Fruit fly (Drosophila melanogaster) whole organism, embryonic: ENCODE results near the gene fd96Cb.

Experiments used
- Antp ChIP-seq: fragments of 200-800 bp; sonication (Bioruptor generic); optimal IDR thresholded peaks from 3 replicates; lab custom pipeline; 2016; ENCODE audit warnings: missing biosample characterization, missing genetic modification characterization
- Blimp-1 ChIP-seq: fragments of 200-800 bp; sonication (Bioruptor generic); optimal IDR thresholded peaks from 3 replicates; lab custom pipeline; 2018; ENCODE audit warnings: missing biosample characterization, missing genetic modification characterization, mild to moderate bottlenecking, moderate library complexity, missing genetic modification reagents
- CG10147 ChIP-seq: fragments of 200-800 bp; sonication (Bioruptor generic); optimal IDR thresholded peaks from 2 replicates; lab custom pipeline; 2019; ENCODE audit warnings: missing biosample characterization, mild to moderate bottlenecking, missing genetic modification characterization, moderate library complexity
- CG11247 ChIP-seq: fragments of 200-800 bp; sonication (Bioruptor generic); IDR thresholded peaks from 2 replicates; pipeline ENCODE4 v1.3.6; 2022; ENCODE audit warnings: missing biosample characterization, missing genetic modification characterization
- CG12942 ChIP-seq: fragments of 200-800 bp; sonication (Bioruptor generic); optimal IDR thresholded peaks from 3 replicates; lab custom pipeline; 2016; ENCODE audit warnings: missing biosample characterization, missing genetic modification characterization
- CG14050 ChIP-seq: fragments of 200-800 bp; sonication (Bioruptor generic); IDR thresholded peaks from 3 replicates; pipeline ENCODE4 v1.3.6; 2022; ENCODE audit warnings: missing biosample characterization, missing genetic modification characterization
- CG14441 ChIP-seq: fragments of 200-800 bp; sonication (Bioruptor generic); IDR thresholded peaks from 2 replicates; pipeline ENCODE4 v1.3.6; 2022; ENCODE audit warnings: missing biosample characterization, missing genetic modification characterization
- CG14667 ChIP-seq: fragments of 200-800 bp; sonication (Bioruptor generic); IDR thresholded peaks from 2 replicates; pipeline ENCODE4 v1.3.6; 2022; ENCODE audit warnings: missing biosample characterization, missing genetic modification characterization
- CG15011 ChIP-seq: fragments of 200-800 bp; sonication (Bioruptor generic); optimal IDR thresholded peaks from 3 replicates; lab custom pipeline; 2018; ENCODE audit warnings: missing biosample characterization, mild to moderate bottlenecking, missing genetic modification characterization
- CG2889 ChIP-seq: fragments of 200-800 bp; sonication (Bioruptor generic); IDR thresholded peaks from 3 replicates; pipeline ENCODE4 v1.3.6; 2022; ENCODE audit warnings: missing biosample characterization, missing genetic modification characterization
- CG3163 ChIP-seq: fragments of 200-800 bp; sonication (Bioruptor generic); optimal IDR thresholded peaks from 3 replicates; lab custom pipeline; 2016; ENCODE audit warnings: missing biosample characterization, missing genetic modification characterization
- CG32532 ChIP-seq: fragments of 200-800 bp; sonication (Bioruptor generic); IDR thresholded peaks from 2 replicates; pipeline ENCODE4 v1.3.6; 2022; ENCODE audit warnings: missing biosample characterization, missing genetic modification characterization
- CG33557 ChIP-seq: fragments of 200-800 bp; sonication (Bioruptor generic); optimal IDR thresholded peaks from 2 replicates; lab custom pipeline; 2019; ENCODE audit warnings: missing biosample characterization, mild to moderate bottlenecking, missing genetic modification characterization, moderate library complexity
- CG34224 ChIP-seq: fragments of 200-800 bp; sonication (Bioruptor generic); IDR thresholded peaks from 3 replicates; pipeline ENCODE4 v1.3.6; 2022; ENCODE audit warnings: missing biosample characterization, missing genetic modification characterization; ENCODE audit not compliant: partially characterized antibody
- CG34376 ChIP-seq: fragments of 200-800 bp; sonication (Bioruptor generic); optimal IDR thresholded peaks from 2 replicates; lab custom pipeline; 2018; ENCODE audit warnings: missing biosample characterization, mild to moderate bottlenecking, missing genetic modification characterization
- CG3847 ChIP-seq: fragments of 200-800 bp; sonication (Bioruptor generic); IDR thresholded peaks from 2 replicates; pipeline ENCODE4 v1.3.6; 2022; ENCODE audit warnings: missing biosample characterization, missing genetic modification characterization
- CG4617 ChIP-seq: fragments of 200-800 bp; sonication (Bioruptor generic); optimal IDR thresholded peaks from 3 replicates; lab custom pipeline; 2016; ENCODE audit warnings: missing biosample characterization, missing genetic modification characterization, borderline replicate concordance
- CG6683 ChIP-seq: fragments of 200-800 bp; sonication (Bioruptor generic); optimal IDR thresholded peaks from 2 replicates; lab custom pipeline; 2017; ENCODE audit warnings: missing biosample characterization, mild to moderate bottlenecking, missing genetic modification characterization, missing genetic modification reagents
- CG6689 ChIP-seq: fragments of 200-800 bp; sonication (Bioruptor generic); IDR thresholded peaks from 2 replicates; pipeline ENCODE4 v1.3.6; 2022; ENCODE audit warnings: missing biosample characterization, missing genetic modification characterization
- CG8388 ChIP-seq: fragments of 200-800 bp; sonication (Bioruptor generic); optimal IDR thresholded peaks from 2 replicates; lab custom pipeline; 2019; ENCODE audit warnings: missing biosample characterization, mild to moderate bottlenecking, missing genetic modification characterization, moderate library complexity
- CG9437 ChIP-seq: fragments of 200-800 bp; sonication (Bioruptor generic); optimal IDR thresholded peaks from 2 replicates; lab custom pipeline; 2018; ENCODE audit warnings: missing biosample characterization, mild to moderate bottlenecking, missing genetic modification characterization
- CG9876 ChIP-seq: fragments of 200-800 bp; sonication (Bioruptor generic); optimal IDR thresholded peaks from 2 replicates; lab custom pipeline; 2016; ENCODE audit warnings: missing biosample characterization, missing genetic modification characterization
- Deaf1 ChIP-seq: fragments of 200-800 bp; optimal IDR thresholded peaks from 3 replicates; lab custom pipeline; 2019; ENCODE audit warnings: missing biosample characterization, mild to moderate bottlenecking, missing genetic modification characterization, moderate library complexity
- Dek ChIP-seq: fragments of 200-800 bp; sonication (Bioruptor generic); optimal IDR thresholded peaks from 3 replicates; lab custom pipeline; 2019; ENCODE audit warnings: missing biosample characterization, mild to moderate bottlenecking, missing genetic modification characterization, moderate library complexity
- HHEX ChIP-seq: fragments of 200-800 bp; sonication (Bioruptor generic); optimal IDR thresholded peaks from 3 replicates; lab custom pipeline; 2017; ENCODE audit warnings: missing biosample characterization, mild to moderate bottlenecking, missing genetic modification characterization, missing genetic modification reagents
- HmgD ChIP-seq: fragments of 200-800 bp; sonication (Bioruptor generic); optimal IDR thresholded peaks from 3 replicates; lab custom pipeline; 2016; ENCODE audit warnings: missing biosample characterization, missing genetic modification characterization
- Mad ChIP-seq: fragments of 200-800 bp; sonication (Bioruptor generic); optimal IDR thresholded peaks from 2 replicates; lab custom pipeline; 2016; ENCODE audit warnings: missing biosample characterization, missing genetic modification characterization
- Med ChIP-seq: fragments of 200-800 bp; sonication (Bioruptor generic); peaks from one replicate; lab custom pipeline; 2016; ENCODE audit warnings: missing biosample characterization, missing genetic modification characterization, mild to moderate bottlenecking, inconsistent platforms, moderate library complexity
- Nf-YA ChIP-seq: fragments of 200-800 bp; sonication (Bioruptor generic); IDR thresholded peaks from 2 replicates; pipeline ENCODE4 v1.3.6; 2022; ENCODE audit warnings: missing biosample characterization, missing genetic modification characterization
- Side ChIP-seq: fragments of 200-800 bp; sonication (Bioruptor generic); optimal IDR thresholded peaks from 2 replicates; lab custom pipeline; 2016; ENCODE audit warnings: missing biosample characterization, missing genetic modification characterization
- Taf1 ChIP-seq: fragments of 200-800 bp; sonication (Bioruptor generic); IDR thresholded peaks from 2 replicates; pipeline ENCODE4 v1.3.6; 2022; ENCODE audit warnings: missing biosample characterization, missing genetic modification characterization
- Xrp1 ChIP-seq: fragments of 200-800 bp; sonication (Bioruptor generic); IDR thresholded peaks from 2 replicates; pipeline ENCODE4 v1.3.6; 2022; ENCODE audit warnings: missing biosample characterization, missing genetic modification characterization
- ara ChIP-seq: fragments of 200-800 bp; sonication (Bioruptor generic); IDR thresholded peaks from 2 replicates; pipeline ENCODE4 v1.3.6; 2022; ENCODE audit warnings: missing biosample characterization, missing genetic modification characterization
- bab2 ChIP-seq: fragments of 200-800 bp; sonication (Bioruptor generic); optimal IDR thresholded peaks from 2 replicates; lab custom pipeline; 2016; ENCODE audit warnings: missing biosample characterization, missing genetic modification characterization
- bowl ChIP-seq: fragments of 200-800 bp; sonication (Bioruptor generic); IDR thresholded peaks from 2 replicates; pipeline ENCODE4 v1.3.6; 2022; ENCODE audit warnings: missing biosample characterization, missing genetic modification characterization
- da ChIP-seq: fragments of 200-800 bp; sonication (Bioruptor generic); optimal IDR thresholded peaks from 2 replicates; lab custom pipeline; 2016; ENCODE audit warnings: missing biosample characterization, missing genetic modification characterization
- dmrt11E ChIP-seq: fragments of 200-800 bp; sonication (Bioruptor generic); optimal IDR thresholded peaks from 3 replicates; lab custom pipeline; 2018; ENCODE audit warnings: missing biosample characterization, mild to moderate bottlenecking, missing genetic modification characterization, moderate library complexity
- dpn ChIP-seq, 2 experiments: fragments of 200-800 bp; sonication (Bioruptor generic); optimal IDR thresholded peaks; 3 replicates each; lab custom pipeline; 2016; ENCODE audit warnings: missing biosample characterization in 2 of 2, missing genetic modification characterization in 2 of 2
- eyg ChIP-seq: fragments of 200-800 bp; sonication (Bioruptor generic); optimal IDR thresholded peaks from 3 replicates; lab custom pipeline; 2016; ENCODE audit warnings: missing biosample characterization, missing genetic modification characterization
- gfzf ChIP-seq: fragments of 200-800 bp; sonication (Bioruptor generic); optimal IDR thresholded peaks from 2 replicates; lab custom pipeline; 2016; ENCODE audit warnings: missing biosample characterization, mild to moderate bottlenecking, missing genetic modification characterization, moderate library complexity
- gt ChIP-seq: fragments of 200-800 bp; sonication (Bioruptor generic); IDR thresholded peaks from 2 replicates; pipeline ENCODE4 v1.3.6; 2022; ENCODE audit warnings: missing biosample characterization, missing genetic modification characterization
- jumu ChIP-seq: fragments of 200-800 bp; sonication (Bioruptor generic); optimal IDR thresholded peaks from 3 replicates; lab custom pipeline; 2016; ENCODE audit warnings: missing biosample characterization, missing genetic modification characterization
- lola ChIP-seq, 3 experiments: fragments of >200 bp in 2 of 3; fragments of 200-800 bp in 1 of 3; sonication (Bioruptor generic) in 1 of 3; optimal IDR thresholded peaks; 2 replicates each; lab custom pipeline; 2017 to 2019; ENCODE audit warnings: missing biosample characterization in 3 of 3, missing genetic modification characterization in 3 of 3, mild to moderate bottlenecking in 1 of 3, moderate library complexity in 1 of 3
- mirr ChIP-seq: fragments of 200-800 bp; sonication (Bioruptor generic); optimal IDR thresholded peaks from 3 replicates; lab custom pipeline; 2018; ENCODE audit warnings: missing biosample characterization, mild to moderate bottlenecking, missing genetic modification characterization
- nerfin-2 ChIP-seq: fragments of 200-800 bp; sonication (Bioruptor generic); IDR thresholded peaks from 2 replicates; pipeline ENCODE4 v1.3.6; 2022; ENCODE audit warnings: missing biosample characterization, missing genetic modification characterization; ENCODE audit not compliant: partially characterized antibody
- pb ChIP-seq: fragments of 200-800 bp; sonication (Bioruptor generic); optimal IDR thresholded peaks from 3 replicates; lab custom pipeline; 2016; ENCODE audit warnings: missing biosample characterization, missing genetic modification characterization
- pfk ChIP-seq: fragments of 200-800 bp; sonication (Bioruptor generic); optimal IDR thresholded peaks from 2 replicates; lab custom pipeline; 2018; ENCODE audit warnings: missing biosample characterization, mild to moderate bottlenecking, missing genetic modification characterization, moderate library complexity
- sens ChIP-seq: fragments of 200-800 bp; sonication (Bioruptor generic); peaks from one replicate; lab custom pipeline; 2016; ENCODE audit warnings: missing biosample characterization, missing genetic modification characterization
- sim ChIP-seq: fragments of 200-800 bp; sonication (Bioruptor generic); IDR thresholded peaks from 2 replicates; pipeline ENCODE4 v1.3.6; 2022; ENCODE audit warnings: missing biosample characterization, missing genetic modification characterization
- sob ChIP-seq: fragments of 200-800 bp; sonication (Bioruptor generic); IDR thresholded peaks from 2 replicates; pipeline ENCODE4 v1.3.6; 2022; ENCODE audit warnings: missing biosample characterization, missing genetic modification characterization
- sr ChIP-seq: fragments of 200-800 bp; sonication (Bioruptor generic); IDR thresholded peaks from 3 replicates; pipeline ENCODE4 v1.3.6; 2022; ENCODE audit warnings: missing biosample characterization, missing genetic modification characterization
- tap ChIP-seq: fragments of 200-800 bp; optimal IDR thresholded peaks from 3 replicates; lab custom pipeline; 2019; ENCODE audit warnings: missing biosample characterization, mild to moderate bottlenecking, missing genetic modification characterization, moderate library complexity

The fd96Cb gene

DNA sequence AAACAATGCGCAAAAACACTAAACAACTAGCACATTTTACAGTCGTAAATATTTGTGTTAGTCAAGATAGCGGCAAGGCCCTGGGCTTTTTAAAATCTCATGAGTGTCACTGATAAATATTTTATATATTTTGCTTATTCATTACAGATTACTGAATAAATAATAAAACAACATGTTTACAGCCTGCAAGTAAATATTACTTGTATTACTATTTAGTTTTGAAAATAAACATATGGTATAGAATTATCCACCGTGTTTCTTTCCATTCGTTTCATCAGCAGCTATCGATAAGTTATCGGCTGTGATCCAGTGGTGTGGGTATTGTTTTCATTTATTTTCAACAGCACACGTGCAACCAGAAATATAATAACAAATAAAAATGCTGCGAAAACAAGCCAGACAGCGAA is 20.3 kb upstream of the fd96Cb start, which contains the start of the genes shams and CG11920 (continued):
- TF ChIP-seq CG6689 (GFP tag; lab: Robert Waterston, UW): no peak
- no peak for TF ChIP-seq Deaf1 (tag; lab: Kevin White, UChicago)
- TF ChIP-seq Blimp-1 (GFP tag; lab: Kevin White, UChicago): no peak
- no peak for TF ChIP-seq sr
- no peak for TF ChIP-seq CG32532 (GFP tag; lab: Robert Waterston, UW)
- TF ChIP-seq mirr: no peak
- no peak for TF ChIP-seq CG10147
- no peak for TF ChIP-seq CG14667 (GFP tag; lab: Robert Waterston, UW)
- no peak for TF ChIP-seq tap (tag; lab: Kevin White, UChicago)
- no peak for TF ChIP-seq da
- TF ChIP-seq CG9437: peak; percentile 2
- peak; percentile 3 for TF ChIP-seq dmrt11E (tag; lab: Kevin White, UChicago)
- no peak for TF ChIP-seq CG12942
- no peak for TF ChIP-seq CG11247 (GFP tag; lab: Robert Waterston, UW)
- no peak for TF ChIP-seq pb
- TF ChIP-seq sens (GFP tag; lab: Kevin White, UChicago): peak; percentile 80
- no peak for TF ChIP-seq CG3847 (GFP tag; lab: Robert Waterston, UW)
- no peak for TF ChIP-seq CG9876 (GFP tag; lab: Kevin White, UChicago)
- TF ChIP-seq pfk (GFP tag; lab: Kevin White, UChicago): peak; percentile 94
- TF ChIP-seq eyg (GFP tag; lab: Kevin White, UChicago): no peak
- no peak for TF ChIP-seq gfzf (GFP tag; lab: Kevin White, UChicago)
- TF ChIP-seq bab2 (GFP tag; lab: Kevin White, UChicago): no peak
- TF ChIP-seq jumu (GFP tag; lab: Kevin White, UChicago): no peak
- no peak for TF ChIP-seq Side
- TF ChIP-seq dpn (GFP tag; optimal IDR thresholded peaks at IDR 0.05; lab: Kevin White, UChicago): peak in 1 of 2 experiments; percentile 6
- no peak for TF ChIP-seq CG8388
- no peak for TF ChIP-seq HHEX (GFP tag; lab: Kevin White, UChicago)
- TF ChIP-seq CG34224: peak; percentile 73; the same call in 1 of the 3 replicates
- no peak for TF ChIP-seq gt (GFP tag; lab: Robert Waterston, UW)
- no peak for TF ChIP-seq Nf-YA
- TF ChIP-seq Med (GFP tag; lab: Kevin White, UChicago): peak; percentile 79
- TF ChIP-seq Dek (tag; lab: Kevin White, UChicago): no peak
- TF ChIP-seq CG6683: no peak
- TF ChIP-seq lola (GFP tag; optimal IDR thresholded peaks at IDR 0.05; lab: Kevin White, UChicago): peak in 1 of 3 experiments; percentile 25
- TF ChIP-seq CG14050 (GFP tag; lab: Robert Waterston, UW): no peak
- TF ChIP-seq Antp (GFP tag; lab: Kevin White, UChicago): no peak
- TF ChIP-seq bowl (GFP tag; lab: Robert Waterston, UW): no peak
- no peak for TF ChIP-seq CG3163
- no peak for TF ChIP-seq HmgD
- TF ChIP-seq nerfin-2 (GFP tag; lab: Robert Waterston, UW): no peak
- no peak for TF ChIP-seq CG34376 (GFP tag; lab: Kevin White, UChicago)
- no peak for TF ChIP-seq ara (GFP tag; lab: Robert Waterston, UW)
- no peak for TF ChIP-seq sob (GFP tag; lab: Robert Waterston, UW)
- no peak for TF ChIP-seq Xrp1 (GFP tag; lab: Robert Waterston, UW)
- no peak for TF ChIP-seq CG2889 (GFP tag; lab: Robert Waterston, UW)
- TF ChIP-seq CG4617 (GFP tag; lab: Kevin White, UChicago): peak; percentile 60
- TF ChIP-seq CG33557 (GFP tag; lab: Kevin White, UChicago): no peak
- no peak for TF ChIP-seq CG15011 (GFP tag; lab: Kevin White, UChicago)
- TF ChIP-seq sim (GFP tag; lab: Robert Waterston, UW): no peak
- TF ChIP-seq Mad (GFP tag; lab: Kevin White, UChicago): no peak
- TF ChIP-seq CG14441 (GFP tag; lab: Robert Waterston, UW): no peak
- TF ChIP-seq Taf1 (GFP tag; lab: Robert Waterston, UW): no peak
